Fruit fly (Drosophila melanogaster) whole organism, wandering third instar larva: Measurements from ENCODE around the gene Srrm234.
A peak's percentile ranks its signal among the peaks of the same experiment; 100 is the strongest.

ENCODE experiments used
- foxo ChIP-seq, 2 experiments: fragments of 200-800 bp; sonication (Bioruptor generic); optimal IDR thresholded peaks; 2 replicates in 1 of 2; 3 replicates in 1 of 2; lab custom pipeline; 2016 to 2017; ENCODE audit warnings: missing biosample characterization in 2 of 2, missing genetic modification characterization in 2 of 2
- pan ChIP-seq: fragments of >200 bp; optimal IDR thresholded peaks from 2 replicates; lab custom pipeline; 2017

dm6 chr3L:1690727-1691413, 26.0 kb upstream of the Srrm234 start:
- no peak for TF ChIP-seq pan (lab: Kevin White, UChicago)
- peak in 1 of 2 experiments; percentile 63 for TF ChIP-seq foxo (GFP tag; optimal IDR thresholded peaks at IDR 0.05; lab: Kevin White, UChicago)
